Worm (Caenorhabditis elegans) whole organism, mixed stage, embryonic: Measurements from ENCODE around the gene cav-1.

Experiments
- ceh-43 ChIP-seq: fragments of 200-800 bp; sonication (Bioruptor generic); optimal IDR thresholded peaks from 2 replicates; lab custom pipeline; 2018; ENCODE audit warnings: mild to moderate bottlenecking, missing genetic modification characterization, moderate library complexity, missing compliant biosample characterization
- nhr-28 ChIP-seq: fragments of 150-350 bp; optimal IDR thresholded peaks from 2 replicates; lab custom pipeline; 2014; ENCODE audit warnings: missing biosample characterization, missing genetic modification characterization
- nhr-76 ChIP-seq: sonication (generic microtip); optimal IDR thresholded peaks from 2 replicates; lab custom pipeline; 2017; ENCODE audit warnings: missing biosample characterization, missing genetic modification characterization
- pha-4 ChIP-seq: fragments of 150-350 bp; optimal IDR thresholded peaks from 2 replicates; lab custom pipeline; 2018; ENCODE audit warnings: missing biosample characterization, missing genetic modification reagents, missing genetic modification characterization
- sem-2 ChIP-seq: fragments of 200-800 bp; sonication (Bioruptor generic); optimal IDR thresholded peaks from 2 replicates; lab custom pipeline; 2018; ENCODE audit warnings: mild to moderate bottlenecking, missing genetic modification characterization, missing compliant biosample characterization
- sptf-1 ChIP-seq: sonication (generic microtip); optimal IDR thresholded peaks from 2 replicates; lab custom pipeline; 2017; ENCODE audit warnings: mild to moderate bottlenecking, missing genetic modification characterization, moderate library complexity, missing compliant biosample characterization

- TF ChIP-seq nhr-76 (tag; lab: Kevin White, UChicago) (no peak), pha-4 (tag; lab: Kevin White, UChicago) (no peak), ceh-43 (GFP tag; lab: Kevin White, UChicago) (no peak), nhr-28 (no peak), sptf-1 (tag; lab: Kevin White, UChicago) (no peak), sem-2 (GFP tag; lab: Kevin White, UChicago) (no peak)
Measured at ce11 chrIV:9738194-9738593, 34.1 kb upstream of the cav-1 start, which contains the start of gene C28D4.10.
